Fruit fly (Drosophila melanogaster): ENCODE results near the gene CG5116.
A peak's percentile ranks its signal among the peaks of the same experiment; 100 is the strongest.

CG5116 gene

dm6 chr3R:25482463-25483173 is at the start of gene CG5116, which contains the start of the genes XNP and CG42488 (continued):
- TF ChIP-seq fd102C (GFP tag; optimal IDR thresholded peaks at IDR 0.05): no peak
- no peak for TF ChIP-seq sens-2 (GFP tag; IDR thresholded peaks at IDR 0.05)
- no peak for TF ChIP-seq CG11560 (tag; IDR thresholded peaks at IDR 0.05)
- peak; percentile 31 for TF ChIP-seq CG18619 (GFP tag; optimal IDR thresholded peaks at IDR 0.05)
- TF ChIP-seq CG7963 (GFP tag; IDR thresholded peaks at IDR 0.05; ENCODE audit: partially characterized antibody): peak; percentile 95
- TF ChIP-seq CG6813 (GFP tag; optimal IDR thresholded peaks at IDR 0.05): no peak
- TF ChIP-seq CG6654 (GFP tag; optimal IDR thresholded peaks at IDR 0.05): no peak
- TF ChIP-seq al (GFP tag; IDR thresholded peaks at IDR 0.05): peak; percentile 69
- TF ChIP-seq CG9817 (tag; optimal IDR thresholded peaks at IDR 0.05): peak; percentile 73
- TF ChIP-seq toy (GFP tag; IDR thresholded peaks at IDR 0.05): no peak
- no peak for TF ChIP-seq en (GFP tag; optimal IDR thresholded peaks at IDR 0.05)
- TF ChIP-seq bowl (GFP tag; IDR thresholded peaks at IDR 0.05): no peak
- peak; percentile 97 for TF ChIP-seq Bgb (GFP tag; IDR thresholded peaks at IDR 0.05; ENCODE audit: partially characterized antibody)
- TF ChIP-seq MBD-R2 (GFP tag; IDR thresholded peaks at IDR 0.05): peak; percentile 82
- no peak for TF ChIP-seq usp (GFP tag; optimal IDR thresholded peaks at IDR 0.05)
- no peak for TF ChIP-seq gro (GFP tag; optimal IDR thresholded peaks at IDR 0.05)
- TF ChIP-seq CG8924 (tag; optimal IDR thresholded peaks at IDR 0.05): peak; percentile 75
- TF ChIP-seq dysf (GFP tag; IDR thresholded peaks at IDR 0.05): peak; percentile 40; the same call in 1 of the 3 replicates
- peak; percentile 69 for TF ChIP-seq CG2712 (tag; optimal IDR thresholded peaks at IDR 0.05)
- TF ChIP-seq CG16815 (GFP tag; optimal IDR thresholded peaks at IDR 0.05): no peak
- peak; percentile 37 for TF ChIP-seq bcd (GFP tag; optimal IDR thresholded peaks at IDR 0.05)
- no peak for TF ChIP-seq CG12236 (GFP tag; optimal IDR thresholded peaks at IDR 0.05)
- no peak for TF ChIP-seq Hr78 (GFP tag; optimal IDR thresholded peaks at IDR 0.05)
- TF ChIP-seq slou (GFP tag; optimal IDR thresholded peaks at IDR 0.05): no peak
- TF ChIP-seq tio (GFP tag; optimal IDR thresholded peaks at IDR 0.05): no peak
- TF ChIP-seq tin (GFP tag; optimal IDR thresholded peaks at IDR 0.05): peak; percentile 36
- TF ChIP-seq phol (tag; optimal IDR thresholded peaks at IDR 0.05): peak; percentile 74
- TF ChIP-seq mld (GFP tag; IDR thresholded peaks at IDR 0.05; ENCODE audit: partially characterized antibody): peak; percentile 94
- TF ChIP-seq sim (GFP tag; IDR thresholded peaks at IDR 0.05): no peak
- no peak for TF ChIP-seq CG12219 (GFP tag; optimal IDR thresholded peaks at IDR 0.05)
- TF ChIP-seq Oli (tag; optimal IDR thresholded peaks at IDR 0.05): no peak
- TF ChIP-seq vnd (GFP tag; IDR thresholded peaks at IDR 0.05; ENCODE audit: partially characterized antibody): peak; percentile 99
- no peak for TF ChIP-seq klu (GFP tag; IDR thresholded peaks at IDR 0.05)
- no peak for TF ChIP-seq Kr (GFP tag; optimal IDR thresholded peaks at IDR 0.05)
- no peak for TF ChIP-seq Atf3 (GFP tag; optimal IDR thresholded peaks at IDR 0.05)
- peak; percentile 70; the same call in 1 of the 3 replicates for TF ChIP-seq Dbx (GFP tag; IDR thresholded peaks at IDR 0.05)
- no peak for TF ChIP-seq CG1647 (GFP tag; optimal IDR thresholded peaks at IDR 0.05)
- TF ChIP-seq br (optimal IDR thresholded peaks at IDR 0.05): no peak
- peak; percentile 75 for TF ChIP-seq HmgZ (tag; optimal IDR thresholded peaks at IDR 0.05)
- TF ChIP-seq slp2 (GFP tag; optimal IDR thresholded peaks at IDR 0.05): no peak
- no peak for TF ChIP-seq CG8478 (optimal IDR thresholded peaks at IDR 0.05)
- TF ChIP-seq yki (optimal IDR thresholded peaks at IDR 0.05): no peak
- TF ChIP-seq dmrt11E (tag; optimal IDR thresholded peaks at IDR 0.05): peak; percentile 48
- no peak for TF ChIP-seq grn (GFP tag; optimal IDR thresholded peaks at IDR 0.05)
- peak; percentile 27; the same call in 1 of the 2 replicates for TF ChIP-seq Adf1 (GFP tag; IDR thresholded peaks at IDR 0.05)
- TF ChIP-seq Gug (GFP tag; IDR thresholded peaks at IDR 0.05): peak; percentile 61; the same call in 2 of the 4 replicates
- TF ChIP-seq CG8281 (tag; optimal IDR thresholded peaks at IDR 0.05): no peak
- TF ChIP-seq sd (tag; optimal IDR thresholded peaks at IDR 0.05): no peak
- TF ChIP-seq schlank (tag; optimal IDR thresholded peaks at IDR 0.05): no peak
- no peak for TF ChIP-seq CG10321 (GFP tag; IDR thresholded peaks at IDR 0.05)
- peak; percentile 67 for TF ChIP-seq CG6272 (GFP tag; IDR thresholded peaks at IDR 0.05)

Data from whole organism, embryonic.